Fruit fly (Drosophila melanogaster) whole organism, prepupa: ENCODE data around the gene CG10993.

ENCODE experiments used
- Blimp-1 ChIP-seq: fragments of 200-800 bp; sonication (Bioruptor generic); optimal IDR thresholded peaks from 3 replicates; lab custom pipeline; 2017; ENCODE audit warnings: missing biosample characterization, missing genetic modification characterization, mild to moderate bottlenecking, moderate library complexity, missing genetic modification reagents
- CG10631 ChIP-seq: fragments of 200-800 bp; sonication (Bioruptor generic); optimal IDR thresholded peaks from 2 replicates; lab custom pipeline; 2016; ENCODE audit warnings: missing biosample characterization, missing genetic modification characterization
- CG10669 ChIP-seq: fragments of 200-800 bp; sonication (Bioruptor generic); optimal IDR thresholded peaks from 3 replicates; lab custom pipeline; 2018; ENCODE audit warnings: missing biosample characterization, mild to moderate bottlenecking, missing genetic modification characterization, moderate library complexity
- CG11762 ChIP-seq: fragments of 200-800 bp; sonication (Bioruptor generic); optimal IDR thresholded peaks from 3 replicates; lab custom pipeline; 2016; ENCODE audit warnings: missing biosample characterization, missing genetic modification characterization; ENCODE audit not compliant: insufficient read depth
- CG11902 ChIP-seq: fragments of 200-800 bp; sonication (Bioruptor generic); optimal IDR thresholded peaks from 3 replicates; lab custom pipeline; 2016; ENCODE audit warnings: missing biosample characterization, missing genetic modification characterization
- CG15336 ChIP-seq: fragments of 200-800 bp; sonication (Bioruptor generic); IDR thresholded peaks from 2 replicates; pipeline ENCODE4 v1.3.6; 2022; ENCODE audit warnings: missing biosample characterization, missing genetic modification characterization
- CG1621 ChIP-seq: fragments of 200-800 bp; sonication (Bioruptor generic); optimal IDR thresholded peaks from 3 replicates; lab custom pipeline; 2018; ENCODE audit warnings: missing biosample characterization, mild to moderate bottlenecking, missing genetic modification characterization
- CG16779 ChIP-seq: fragments of 200-800 bp; sonication (Bioruptor generic); optimal IDR thresholded peaks from 3 replicates; lab custom pipeline; 2017; ENCODE audit warnings: missing biosample characterization, mild to moderate bottlenecking, missing genetic modification characterization
- CG3032 ChIP-seq: fragments of 200-800 bp; optimal IDR thresholded peaks from 2 replicates; lab custom pipeline; 2019; ENCODE audit warnings: missing biosample characterization, mild to moderate bottlenecking, missing genetic modification characterization, moderate library complexity
- CG31627 ChIP-seq: fragments of 200-800 bp; sonication (Bioruptor generic); optimal IDR thresholded peaks from 3 replicates; lab custom pipeline; 2016; ENCODE audit warnings: missing biosample characterization, missing genetic modification characterization
- CG34406 ChIP-seq: fragments of 200-800 bp; sonication (Bioruptor generic); optimal IDR thresholded peaks from 3 replicates; lab custom pipeline; 2016; ENCODE audit warnings: missing biosample characterization, missing genetic modification characterization
- CG3919 ChIP-seq: fragments of 200-800 bp; sonication (Bioruptor generic); optimal IDR thresholded peaks from 3 replicates; lab custom pipeline; 2016; ENCODE audit warnings: missing biosample characterization, missing genetic modification characterization
- CG4318 ChIP-seq: fragments of 200-800 bp; sonication (Bioruptor generic); optimal IDR thresholded peaks from 3 replicates; lab custom pipeline; 2017; ENCODE audit warnings: missing biosample characterization, mild to moderate bottlenecking, missing genetic modification characterization
- CG6276 ChIP-seq: fragments of 200-800 bp; sonication (Bioruptor generic); optimal IDR thresholded peaks from 2 replicates; lab custom pipeline; 2017; ENCODE audit warnings: missing biosample characterization, mild to moderate bottlenecking, missing genetic modification characterization
- CG7368 ChIP-seq: fragments of 200-800 bp; sonication (Bioruptor generic); optimal IDR thresholded peaks from 3 replicates; lab custom pipeline; 2016; ENCODE audit warnings: missing biosample characterization, missing genetic modification characterization
- CG8119 ChIP-seq: fragments of 200-800 bp; sonication (Bioruptor generic); IDR thresholded peaks from 3 replicates; pipeline ENCODE4 v1.3.6; 2022; ENCODE audit warnings: missing biosample characterization, missing genetic modification characterization
- CG8319 ChIP-seq: fragments of 200-800 bp; sonication (Bioruptor generic); optimal IDR thresholded peaks from 3 replicates; lab custom pipeline; 2016; ENCODE audit warnings: missing biosample characterization, missing genetic modification characterization
- CG8632 ChIP-seq: fragments of 200-800 bp; sonication (Bioruptor generic); optimal IDR thresholded peaks from 3 replicates; lab custom pipeline; 2016; ENCODE audit warnings: missing biosample characterization, missing genetic modification characterization
- CG9139 ChIP-seq: fragments of 200-800 bp; sonication (Bioruptor generic); optimal IDR thresholded peaks from 3 replicates; lab custom pipeline; 2017; ENCODE audit warnings: missing biosample characterization, mild to moderate bottlenecking, missing genetic modification characterization
- Eip75B ChIP-seq: fragments of 200-800 bp; sonication (Bioruptor generic); optimal IDR thresholded peaks from 3 replicates; lab custom pipeline; 2016; ENCODE audit warnings: missing biosample characterization, missing genetic modification characterization
- Eip93F ChIP-seq: fragments of 200-800 bp; sonication (Bioruptor generic); optimal IDR thresholded peaks from 2 replicates; lab custom pipeline; 2016; ENCODE audit warnings: missing biosample characterization, mild to moderate bottlenecking, missing genetic modification characterization
- Ets21C ChIP-seq: fragments of 200-800 bp; sonication (Bioruptor generic); optimal IDR thresholded peaks from 3 replicates; lab custom pipeline; 2016; ENCODE audit warnings: missing biosample characterization, missing genetic modification characterization
- Ets96B ChIP-seq: fragments of 200-800 bp; optimal IDR thresholded peaks from 2 replicates; lab custom pipeline; 2019; ENCODE audit warnings: missing biosample characterization, mild to moderate bottlenecking, missing genetic modification characterization, moderate library complexity
- Hr38 ChIP-seq: sonication (Bioruptor generic); optimal IDR thresholded peaks from 2 replicates; lab custom pipeline; 2016; ENCODE audit warnings: missing biosample characterization, missing genetic modification characterization
- Hr39 ChIP-seq: fragments of 200-800 bp; sonication (Bioruptor generic); optimal IDR thresholded peaks from 2 replicates; lab custom pipeline; 2016; ENCODE audit warnings: missing biosample characterization, missing genetic modification characterization
- Lpt ChIP-seq: fragments of 200-800 bp; sonication (Bioruptor generic); optimal IDR thresholded peaks from 3 replicates; lab custom pipeline; 2016; ENCODE audit warnings: missing biosample characterization, missing genetic modification characterization
- Met ChIP-seq: fragments of 200-800 bp; sonication (Bioruptor generic); optimal IDR thresholded peaks from 3 replicates; lab custom pipeline; 2016; ENCODE audit warnings: missing biosample characterization, missing genetic modification characterization
- OdsH ChIP-seq: fragments of 200-800 bp; sonication (Bioruptor generic); optimal IDR thresholded peaks from 3 replicates; lab custom pipeline; 2016; ENCODE audit warnings: missing biosample characterization, missing genetic modification characterization
- Sox102F ChIP-seq: fragments of 200-800 bp; sonication (Bioruptor generic); optimal IDR thresholded peaks from 2 replicates; lab custom pipeline; 2016; ENCODE audit warnings: missing biosample characterization, mild to moderate bottlenecking, missing genetic modification characterization
- Sox14 ChIP-seq: fragments of 200-800 bp; sonication (Bioruptor generic); optimal IDR thresholded peaks from 3 replicates; lab custom pipeline; 2016; ENCODE audit warnings: missing biosample characterization, missing genetic modification characterization
- Sox15 ChIP-seq: fragments of 200-800 bp; sonication (Bioruptor generic); optimal IDR thresholded peaks from 3 replicates; lab custom pipeline; 2016; ENCODE audit warnings: missing biosample characterization, missing genetic modification characterization
- achi ChIP-seq: fragments of 200-800 bp; sonication (Bioruptor generic); optimal IDR thresholded peaks from 3 replicates; lab custom pipeline; 2016; ENCODE audit warnings: missing biosample characterization, missing genetic modification characterization
- acj6 ChIP-seq: fragments of 200-800 bp; sonication (Bioruptor generic); optimal IDR thresholded peaks from 3 replicates; lab custom pipeline; 2016; ENCODE audit warnings: missing biosample characterization, missing genetic modification characterization
- dac ChIP-seq: fragments of 200-800 bp; sonication (Bioruptor generic); optimal IDR thresholded peaks from 2 replicates; lab custom pipeline; 2017; ENCODE audit warnings: missing biosample characterization, mild to moderate bottlenecking, missing genetic modification characterization
- dsx ChIP-seq: fragments of 200-800 bp; optimal IDR thresholded peaks from 3 replicates; lab custom pipeline; 2019; ENCODE audit warnings: missing biosample characterization, mild to moderate bottlenecking, missing genetic modification characterization, moderate library complexity; ENCODE audit not compliant: poor library complexity, severe bottlenecking
- eg ChIP-seq: fragments of 200-800 bp; sonication (Bioruptor generic); IDR thresholded peaks from 3 replicates; pipeline ENCODE4 v1.3.6; 2022; ENCODE audit warnings: missing biosample characterization, missing genetic modification characterization
- fd59A ChIP-seq: fragments of 200-800 bp; sonication (Bioruptor generic); optimal IDR thresholded peaks from 2 replicates; lab custom pipeline; 2017; ENCODE audit warnings: missing biosample characterization, mild to moderate bottlenecking, missing genetic modification characterization, missing genetic modification reagents
- fd85E ChIP-seq: fragments of 200-800 bp; sonication (Bioruptor generic); optimal IDR thresholded peaks from 3 replicates; lab custom pipeline; 2016; ENCODE audit warnings: missing biosample characterization, missing genetic modification characterization
- lz ChIP-seq: fragments of 200-800 bp; sonication (Bioruptor generic); optimal IDR thresholded peaks from 3 replicates; lab custom pipeline; 2016; ENCODE audit warnings: missing biosample characterization, missing genetic modification characterization
- pdm3 ChIP-seq: fragments of 200-800 bp; sonication (Bioruptor generic); optimal IDR thresholded peaks from 3 replicates; lab custom pipeline; 2016; ENCODE audit warnings: missing biosample characterization, missing genetic modification characterization
- salr ChIP-seq, 2 experiments: fragments of 200-800 bp; sonication (Bioruptor generic); optimal IDR thresholded peaks; 3 replicates each; lab custom pipeline; 2016 to 2018; ENCODE audit warnings: missing biosample characterization in 2 of 2, missing genetic modification characterization in 2 of 2, mild to moderate bottlenecking in 1 of 2
- spab ChIP-seq: fragments of 200-800 bp; sonication (Bioruptor generic); optimal IDR thresholded peaks from 2 replicates; lab custom pipeline; 2017; ENCODE audit warnings: missing biosample characterization, mild to moderate bottlenecking, missing genetic modification characterization, missing genetic modification reagents
- ss ChIP-seq, 2 experiments: fragments of 200-800 bp; sonication (Bioruptor generic); optimal IDR thresholded peaks; 2 replicates in 1 of 2; 3 replicates in 1 of 2; lab custom pipeline; 2017 to 2018; ENCODE audit warnings: mild to moderate bottlenecking in 2 of 2, missing biosample characterization in 2 of 2, missing genetic modification characterization in 2 of 2, moderate library complexity in 1 of 2
- topi ChIP-seq: fragments of 200-800 bp; sonication (Bioruptor generic); optimal IDR thresholded peaks from 3 replicates; lab custom pipeline; 2016; ENCODE audit warnings: missing biosample characterization, missing genetic modification characterization

CG10993 gene

DNA sequence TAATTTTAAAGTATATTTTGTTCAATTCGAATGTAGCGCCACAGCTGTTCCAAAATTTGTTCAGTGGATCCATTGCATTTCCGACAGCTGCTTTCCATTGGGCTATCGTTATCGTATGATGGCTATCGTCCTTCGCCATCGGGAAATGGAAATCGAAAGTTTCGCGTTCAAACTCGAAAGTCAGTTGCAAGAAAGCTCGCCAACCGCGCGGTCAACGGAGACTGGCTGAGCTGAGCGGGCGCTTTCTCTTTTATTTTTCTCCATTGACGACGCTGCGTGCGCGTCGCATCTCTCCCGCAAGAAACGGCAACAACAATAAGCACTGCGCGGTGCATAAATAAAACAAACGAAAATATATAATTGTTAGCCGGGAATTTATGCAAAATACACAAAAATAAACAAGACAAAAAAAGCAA lies 7.4 kb downstream of the CG10993 start, which contains the start of gene inaE (continued):
- TF ChIP-seq CG15336 (GFP tag; lab: Robert Waterston, UW) (no peak), eg (GFP tag; lab: Robert Waterston, UW) (peak; percentile 47; the same call in 2 of the 3 replicates), CG10631 (GFP tag; lab: Kevin White, UChicago) (no peak), fd85E (GFP tag; lab: Kevin White, UChicago) (no peak), CG4318 (GFP tag; lab: Kevin White, UChicago) (no peak), Met (no peak), CG11902 (GFP tag; lab: Kevin White, UChicago) (no peak), Eip93F (GFP tag; lab: Kevin White, UChicago) (no peak), Hr39 (GFP tag; lab: Kevin White, UChicago) (no peak), CG9139 (GFP tag; lab: Kevin White, UChicago) (no peak), lz (GFP tag; lab: Kevin White, UChicago) (no peak), acj6 (GFP tag; lab: Kevin White, UChicago) (no peak), Ets21C (GFP tag; lab: Kevin White, UChicago) (no peak), dsx (GFP tag; lab: Kevin White, UChicago) (peak; percentile 29), CG34406 (no peak), salr (GFP tag; optimal IDR thresholded peaks at IDR 0.05; lab: Kevin White, UChicago) (no peak), CG10669 (GFP tag; lab: Kevin White, UChicago) (no peak), dac (GFP tag; lab: Kevin White, UChicago) (peak; percentile 15), achi (no peak)
- TF ChIP-seq, all 60 proteins: peak for 18

DNA sequence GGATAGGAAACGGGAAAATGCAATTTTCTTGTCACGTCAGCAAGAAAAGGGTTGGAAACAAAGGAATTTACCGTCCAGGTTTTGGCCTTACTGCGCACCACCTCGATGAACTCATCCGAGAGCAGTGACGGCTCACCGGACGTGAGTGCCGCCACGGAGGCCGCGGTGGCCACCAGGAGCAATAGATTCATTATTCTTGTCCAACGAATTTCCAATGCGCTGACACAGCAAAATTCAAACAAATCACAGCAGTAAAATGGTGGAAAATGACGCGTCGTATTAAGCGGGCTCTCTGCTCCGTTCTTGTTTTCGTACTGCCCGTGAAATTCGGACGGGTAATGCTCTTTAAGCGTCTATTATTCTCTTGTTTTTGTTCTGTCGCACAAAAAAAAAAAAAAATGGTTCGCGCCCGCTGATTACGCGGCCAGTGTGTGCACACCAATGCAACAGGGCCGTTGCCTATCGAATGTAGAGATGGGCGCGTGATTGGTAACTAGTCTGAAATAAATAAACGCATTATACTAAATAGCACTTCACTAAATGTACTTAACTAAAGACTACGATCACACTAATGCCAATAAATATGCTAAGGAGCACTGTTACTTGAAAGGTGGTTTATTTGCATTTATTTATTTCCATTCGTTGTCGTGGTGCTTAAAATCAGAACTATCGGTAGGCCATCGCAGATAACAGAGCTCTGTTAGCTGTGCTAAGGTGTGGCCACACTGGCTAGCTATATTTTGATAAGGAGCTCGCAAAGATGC lies 9.0 kb downstream of the CG10993 start, which contains the start of the genes CtsB and amrt:
CtsB (minus strand) TSS at position 432 of the 764 bp plus-strand sequence.
amrt (plus strand) TSS at position 721 of the 764 bp plus-strand sequence.
- TF ChIP-seq CG31627, result peak; percentile 63
- TF ChIP-seq achi, result peak; percentile 38
- TF ChIP-seq pdm3 (GFP tag; lab: Kevin White, UChicago), result peak; percentile 72
- TF ChIP-seq CG8632 (GFP tag; lab: Kevin White, UChicago), result peak; percentile 12
- peak; percentile 53 for TF ChIP-seq CG11762
- TF ChIP-seq fd85E (GFP tag; lab: Kevin White, UChicago), result no peak
- peak; percentile 37 for TF ChIP-seq Ets96B (tag; lab: Kevin White, UChicago)
- TF ChIP-seq OdsH, result peak; percentile 66
- TF ChIP-seq CG3032 (tag; lab: Kevin White, UChicago), result peak; percentile 55
- no peak for TF ChIP-seq Hr38
- TF ChIP-seq CG10631 (GFP tag; lab: Kevin White, UChicago), result peak; percentile 63
- TF ChIP-seq Lpt (GFP tag; lab: Kevin White, UChicago), result peak; percentile 32
- TF ChIP-seq salr (GFP tag; optimal IDR thresholded peaks at IDR 0.05; lab: Kevin White, UChicago), result peak in 1 of 2 experiments; percentile 66
- peak; percentile 26 for TF ChIP-seq CG1621
- no peak for TF ChIP-seq CG11902 (GFP tag; lab: Kevin White, UChicago)
- peak; percentile 60; the same call in 1 of the 2 replicates for TF ChIP-seq CG15336 (GFP tag; lab: Robert Waterston, UW)
- peak; percentile 7 for TF ChIP-seq CG8319
- TF ChIP-seq ss (GFP tag; optimal IDR thresholded peaks at IDR 0.05; lab: Kevin White, UChicago), result peak; percentile 60 to 78
- TF ChIP-seq topi (GFP tag; lab: Kevin White, UChicago), result peak; percentile 63
- peak; percentile 31 for TF ChIP-seq CG7368 (GFP tag; lab: Kevin White, UChicago)
- TF ChIP-seq CG16779 (tag; lab: Kevin White, UChicago), result peak; percentile 52
- peak; percentile 62 for TF ChIP-seq CG9139 (GFP tag; lab: Kevin White, UChicago)
- TF ChIP-seq spab (GFP tag; lab: Kevin White, UChicago), result peak; percentile 48
- TF ChIP-seq Hr39 (GFP tag; lab: Kevin White, UChicago), result peak; percentile 64
- TF ChIP-seq Ets21C (GFP tag; lab: Kevin White, UChicago), result peak; percentile 51
- TF ChIP-seq Eip75B (GFP tag; lab: Kevin White, UChicago), result peak; percentile 67
- TF ChIP-seq dsx (GFP tag; lab: Kevin White, UChicago), result peak; percentile 17
- TF ChIP-seq CG8119, result no peak; the same call in 2 of the 3 replicates
- TF ChIP-seq CG4318 (GFP tag; lab: Kevin White, UChicago), result no peak
- peak; percentile 36 for TF ChIP-seq Blimp-1 (GFP tag; lab: Kevin White, UChicago)
- peak; percentile 50 for TF ChIP-seq CG10669 (GFP tag; lab: Kevin White, UChicago)
- peak; percentile 62 for TF ChIP-seq Met
- TF ChIP-seq CG3919 (GFP tag; lab: Kevin White, UChicago), result peak; percentile 59
- peak; percentile 36 for TF ChIP-seq Sox15 (GFP tag; lab: Kevin White, UChicago)
- peak; percentile 71 for TF ChIP-seq Sox14 (GFP tag; lab: Kevin White, UChicago)
- peak; percentile 3 for TF ChIP-seq fd59A (GFP tag; lab: Kevin White, UChicago)
- no peak for TF ChIP-seq Eip93F (GFP tag; lab: Kevin White, UChicago)
- TF ChIP-seq dac (GFP tag; lab: Kevin White, UChicago), result peak; percentile 28
- peak; percentile 46 for TF ChIP-seq Sox102F
- TF ChIP-seq CG6276 (GFP tag; lab: Kevin White, UChicago), result peak; percentile 70
